Fruit fly (Drosophila melanogaster): Measurements from ENCODE around the gene mrn.
A peak's percentile ranks its signal among the peaks of the same experiment; 100 is the strongest.

Gene mrn

dm6 chr3L:15583504-15583903, 3.2 kb upstream of the mrn start, which contains the start of gene AIMP2 (continued):
- TF ChIP-seq klu (GFP tag; IDR thresholded peaks at IDR 0.05) (no peak), CG43689 (GFP tag; IDR thresholded peaks at IDR 0.05) (no peak), CG12744 (GFP tag; optimal IDR thresholded peaks at IDR 0.05) (no peak), CG17568 (GFP tag; optimal IDR thresholded peaks at IDR 0.05) (no peak), croc (GFP tag; conservative IDR thresholded peaks at IDR 0.05) (no peak), Hmr (GFP tag; optimal IDR thresholded peaks at IDR 0.05) (no peak), CG12155 (GFP tag; optimal IDR thresholded peaks at IDR 0.05) (no peak), Camta (GFP tag; optimal IDR thresholded peaks at IDR 0.05) (no peak), Hr78 (GFP tag; optimal IDR thresholded peaks at IDR 0.05) (no peak), Dad (GFP tag; optimal IDR thresholded peaks at IDR 0.05) (no peak), Atf6 (GFP tag; IDR thresholded peaks at IDR 0.05) (no peak), sima (GFP tag; optimal IDR thresholded peaks at IDR 0.05) (no peak), Chrac-16 (GFP tag; optimal IDR thresholded peaks at IDR 0.05) (no peak), CG11695 (GFP tag; IDR thresholded peaks at IDR 0.05) (no peak)

- TF ChIP-seq stwl (tag; optimal IDR thresholded peaks at IDR 0.05), result peak; percentile 24
- TF ChIP-seq Dref (GFP tag; IDR thresholded peaks at IDR 0.05), result peak; percentile 55
- TF ChIP-seq pzg (GFP tag; optimal IDR thresholded peaks at IDR 0.05), result peak; percentile 11
- TF ChIP-seq Atf3 (GFP tag; optimal IDR thresholded peaks at IDR 0.05), result no peak
- no peak for TF ChIP-seq bsh (GFP tag; optimal IDR thresholded peaks at IDR 0.05)
- peak; percentile 22 for TF ChIP-seq trem (tag; optimal IDR thresholded peaks at IDR 0.05)
- peak in 1 of 2 experiments; percentile 69 for TF ChIP-seq crp (GFP tag; optimal IDR thresholded peaks at IDR 0.05)
- peak; percentile 41; the same call in 1 of the 2 replicates for TF ChIP-seq Scr (GFP tag; IDR thresholded peaks at IDR 0.05; ENCODE audit: partially characterized antibody)
- TF ChIP-seq E2f2 (GFP tag; IDR thresholded peaks at IDR 0.05), result peak; percentile 58; the same call in 1 of the 2 replicates
- no peak for TF ChIP-seq CG15011 (GFP tag; optimal IDR thresholded peaks at IDR 0.05)
- peak; percentile 46; the same call in 2 of the 4 replicates for TF ChIP-seq Dll (GFP tag; IDR thresholded peaks at IDR 0.05; ENCODE audit: partially characterized antibody)
- TF ChIP-seq her (GFP tag; optimal IDR thresholded peaks at IDR 0.05), result no peak
- TF ChIP-seq MESR4 (GFP tag; optimal IDR thresholded peaks at IDR 0.05), result peak; percentile 55
- peak; percentile 26 for TF ChIP-seq CG2116 (GFP tag; optimal IDR thresholded peaks at IDR 0.05)
- TF ChIP-seq ssp (GFP tag; IDR thresholded peaks at IDR 0.05), result no peak
- TF ChIP-seq sna (GFP tag; IDR thresholded peaks at IDR 0.05; ENCODE audit: partially characterized antibody), result 0 out of 2 replicates have a peak, but pooled peaks have one; percentile 23
- TF ChIP-seq HmgD (GFP tag; optimal IDR thresholded peaks at IDR 0.05), result no peak
- TF ChIP-seq CG12236 (GFP tag; optimal IDR thresholded peaks at IDR 0.05), result no peak
- TF ChIP-seq MBD-R2 (GFP tag; IDR thresholded peaks at IDR 0.05), result peak; percentile 37; the same call in 1 of the 2 replicates
- no peak for TF ChIP-seq Trl (optimal IDR thresholded peaks at IDR 0.05)
- TF ChIP-seq Trl (GFP tag; optimal IDR thresholded peaks at IDR 0.05), result no peak
- no peak for TF ChIP-seq danr (GFP tag; IDR thresholded peaks at IDR 0.05)
- peak; percentile 61; the same call in 2 of the 3 replicates for TF ChIP-seq CG34224 (GFP tag; IDR thresholded peaks at IDR 0.05; ENCODE audit: partially characterized antibody)
- TF ChIP-seq emc (GFP tag; optimal IDR thresholded peaks at IDR 0.05), result no peak
- peak; percentile 31 for TF ChIP-seq YL-1 (GFP tag; optimal IDR thresholded peaks at IDR 0.05)
- TF ChIP-seq sc (optimal IDR thresholded peaks at IDR 0.05), result no peak
- TF ChIP-seq sc (GFP tag; optimal IDR thresholded peaks at IDR 0.05), result no peak
- TF ChIP-seq CG15696 (tag; optimal IDR thresholded peaks at IDR 0.05), result no peak
- TF ChIP-seq BEAF-32 (GFP tag; optimal IDR thresholded peaks at IDR 0.05), result peak; percentile 15
- 0 out of 3 replicates have a peak, but pooled peaks have one; percentile 48 for TF ChIP-seq zen2 (GFP tag; IDR thresholded peaks at IDR 0.05; ENCODE audit: partially characterized antibody)
- peak; percentile 52 for TF ChIP-seq Dp (GFP tag; optimal IDR thresholded peaks at IDR 0.05)
- no peak for TF ChIP-seq sim (GFP tag; IDR thresholded peaks at IDR 0.05)
- TF ChIP-seq Doc3 (GFP tag; IDR thresholded peaks at IDR 0.05; ENCODE audit: partially characterized antibody), result peak; percentile 28; the same call in 1 of the 3 replicates
These were observed 4.0 kb downstream of the mrn start, which contains the start of gene Ufsp2 for dm6 chr3L:15576357-15576756. Gene Ufsp2 (plus strand): TSS chr3L:15576570.

Measured in whole organism, embryonic.